Worm (Caenorhabditis elegans): Measurements from ENCODE around the gene K11D12.11.

The K11D12.11 gene

ce11 chrV:5018810-5019274 is 20.6 kb downstream of the K11D12.11 start, which contains the start of gene srr-4:
Gene srr-4, plus strand, starts transcription at chrV:5019224.
- TF ChIP-seq ceh-2 (tag; optimal IDR thresholded peaks at IDR 0.05) (no peak), madf-2 (tag; optimal IDR thresholded peaks at IDR 0.05) (no peak), ceh-31 (tag; optimal IDR thresholded peaks at IDR 0.05) (no peak), ceh-14 (tag; optimal IDR thresholded peaks at IDR 0.05) (no peak), ceh-22 (tag; optimal IDR thresholded peaks at IDR 0.05) (no peak), T23F11.4 (GFP tag; optimal IDR thresholded peaks at IDR 0.05) (no peak), pha-2 (tag; optimal IDR thresholded peaks at IDR 0.05) (no peak), ztf-16 (tag; optimal IDR thresholded peaks at IDR 0.05) (no peak), hlh-30 (tag; optimal IDR thresholded peaks at IDR 0.05; ENCODE audit: insufficient read depth) (no peak), elt-2 (tag; optimal IDR thresholded peaks at IDR 0.05) (no peak), unc-3 (GFP tag; conservative IDR thresholded peaks at IDR 0.05) (no peak), unc-3 (tag; optimal IDR thresholded peaks at IDR 0.05) (no peak), tbx-2 (tag; optimal IDR thresholded peaks at IDR 0.05) (no peak), ceh-18 (tag; optimal IDR thresholded peaks at IDR 0.05) (no peak)

ce11 chrV:5018067-5018466 is 21.3 kb downstream of the K11D12.11 start:
- TF ChIP-seq ama-1 (optimal IDR thresholded peaks at IDR 0.05) = no peak
- TF ChIP-seq unc-42 (tag; optimal IDR thresholded peaks at IDR 0.05) = no peak
- no peak for TF ChIP-seq hlh-30 (tag; optimal IDR thresholded peaks at IDR 0.05; ENCODE audit: insufficient read depth)
- TF ChIP-seq K09A11.1 (tag; optimal IDR thresholded peaks at IDR 0.05; ENCODE audit: insufficient read depth) = no peak
- TF ChIP-seq nhr-232 (tag; optimal IDR thresholded peaks at IDR 0.05) = no peak
- TF ChIP-seq sdc-2 (tag; optimal IDR thresholded peaks at IDR 0.05) = no peak
- TF ChIP-seq ahr-1 (tag; optimal IDR thresholded peaks at IDR 0.05) = no peak
- no peak for TF ChIP-seq mec-3 (tag; optimal IDR thresholded peaks at IDR 0.05; ENCODE audit: borderline replicate concordance)
- no peak for TF ChIP-seq sox-2 (GFP tag; IDR thresholded peaks at IDR 0.05)
- TF ChIP-seq ztf-16 (tag; optimal IDR thresholded peaks at IDR 0.05) = no peak
- no peak for TF ChIP-seq pax-1 (tag; optimal IDR thresholded peaks at IDR 0.05)
- TF ChIP-seq elt-2 (tag; optimal IDR thresholded peaks at IDR 0.05) = no peak

ce11 chrV:5016728-5017127 is 22.7 kb downstream of the K11D12.11 start:
- TF ChIP-seq rnt-1 (tag; optimal IDR thresholded peaks at IDR 0.05) (no peak), unc-42 (tag; optimal IDR thresholded peaks at IDR 0.05) (peak; percentile 29), ets-4 (tag; optimal IDR thresholded peaks at IDR 0.05) (no peak), ceh-45 (GFP tag; IDR thresholded peaks at IDR 0.05) (no peak), ref-2 (tag; optimal IDR thresholded peaks at IDR 0.05) (no peak), odd-2 (tag; optimal IDR thresholded peaks at IDR 0.05) (no peak), pat-9 (tag; optimal IDR thresholded peaks at IDR 0.05) (no peak), ceh-31 (tag; optimal IDR thresholded peaks at IDR 0.05) (no peak), ceh-14 (tag; optimal IDR thresholded peaks at IDR 0.05) (peak; percentile 46)

- TF ChIP-seq hlh-15 (tag; optimal IDR thresholded peaks at IDR 0.05) = no peak
- peak; percentile 80 for TF ChIP-seq elt-2 (tag; optimal IDR thresholded peaks at IDR 0.05)
These were observed 27.1 kb downstream of the K11D12.11 start, which contains the start of gene srr-6 for ce11 chrV:5012193-5012853. Gene srr-6, plus strand, starts transcription at chrV:5012803.

- TF ChIP-seq hlh-15 (tag; optimal IDR thresholded peaks at IDR 0.05) (no peak), tbx-7 (tag; optimal IDR thresholded peaks at IDR 0.05) (no peak), ceh-24 (tag; optimal IDR thresholded peaks at IDR 0.05) (no peak), pat-9 (tag; optimal IDR thresholded peaks at IDR 0.05) (no peak), ceh-34 (tag; optimal IDR thresholded peaks at IDR 0.05) (no peak), ceh-30 (tag; optimal IDR thresholded peaks at IDR 0.05) (no peak), ttx-3 (tag; optimal IDR thresholded peaks at IDR 0.05) (no peak), odd-2 (tag; optimal IDR thresholded peaks at IDR 0.05) (no peak), gmeb-2 (tag; optimal IDR thresholded peaks at IDR 0.05) (no peak), sox-4 (tag; optimal IDR thresholded peaks at IDR 0.05) (no peak), pqm-1 (tag; optimal IDR thresholded peaks at IDR 0.05) (no peak), eyg-1 (tag; optimal IDR thresholded peaks at IDR 0.05) (no peak), Y22D7AL.16 (tag; optimal IDR thresholded peaks at IDR 0.05) (no peak), unc-86 (tag; optimal IDR thresholded peaks at IDR 0.05) (no peak), ceh-19 (GFP tag; optimal IDR thresholded peaks at IDR 0.05) (no peak), lim-6 (tag; optimal IDR thresholded peaks at IDR 0.05) (no peak)
These were observed 38.0 kb downstream of the K11D12.11 start, which contains the start of gene srr-8 for ce11 chrV:5001386-5001785. Gene srr-8, plus strand, starts transcription at chrV:5001686.
